Worm (Caenorhabditis elegans) whole organism, L3 larva: ENCODE data around the gene spp-7.

Experiments
- egl-27 ChIP-seq: sonication (generic microtip); optimal IDR thresholded peaks from 4 replicates; lab custom pipeline; 2017; ENCODE audit warnings: missing biosample characterization, missing genetic modification reagents, missing genetic modification characterization
- nhr-11 ChIP-seq: fragments of 150-350 bp; optimal IDR thresholded peaks from 2 replicates; lab custom pipeline; 2014; ENCODE audit warnings: missing biosample characterization, missing genetic modification characterization
- nhr-12 ChIP-seq: fragments of 150-350 bp; optimal IDR thresholded peaks from 2 replicates; lab custom pipeline; 2014; ENCODE audit warnings: missing biosample characterization, missing genetic modification characterization

ce11 chrIV:5380140-5380539 is 35.5 kb downstream of the spp-7 start:
- no peak for TF ChIP-seq egl-27 (tag; lab: Kevin White, UChicago)
- no peak for TF ChIP-seq nhr-12 (tag; lab: Kevin White, UChicago)
- TF ChIP-seq nhr-11, result no peak
